Worm (Caenorhabditis elegans): ENCODE results near the gene slc-17.4.

ce11 chrIV:17248538-17248937, 43.0 kb downstream of the slc-17.4 start:
- TF ChIP-seq lsy-2 (tag; optimal IDR thresholded peaks at IDR 0.05) (no peak), nhr-12 (tag; optimal IDR thresholded peaks at IDR 0.05) (no peak), lin-39 (tag; optimal IDR thresholded peaks at IDR 0.05) (no peak), ama-1 (optimal IDR thresholded peaks at IDR 0.05) (no peak), ztf-4 (tag; optimal IDR thresholded peaks at IDR 0.05) (no peak), nhr-77 (tag; optimal IDR thresholded peaks at IDR 0.05) (no peak), aly-2 (tag; optimal IDR thresholded peaks at IDR 0.05) (no peak), nhr-25 (tag; optimal IDR thresholded peaks at IDR 0.05) (no peak), zag-1 (tag; optimal IDR thresholded peaks at IDR 0.05) (no peak), lin-11 (tag; optimal IDR thresholded peaks at IDR 0.05) (no peak), mdl-1 (tag; optimal IDR thresholded peaks at IDR 0.05) (no peak), lin-13 (GFP tag; optimal IDR thresholded peaks at IDR 0.05) (no peak), elt-1 (tag; optimal IDR thresholded peaks at IDR 0.05) (no peak), F13H6.1 (tag; optimal IDR thresholded peaks at IDR 0.05) (no peak)
